Fruit fly (Drosophila melanogaster) whole organism, embryonic: Measurements from ENCODE around the gene CG7565.

Experiments
- Atf6 ChIP-seq: fragments of 200-800 bp; sonication (Bioruptor generic); IDR thresholded peaks from 2 replicates; pipeline ENCODE4 v1.3.6; 2022; ENCODE audit warnings: missing biosample characterization, missing genetic modification characterization
- CG10147 ChIP-seq: fragments of 200-800 bp; sonication (Bioruptor generic); optimal IDR thresholded peaks from 2 replicates; lab custom pipeline; 2019; ENCODE audit warnings: missing biosample characterization, mild to moderate bottlenecking, missing genetic modification characterization, moderate library complexity
- CG1024 ChIP-seq: fragments of 200-800 bp; sonication (Bioruptor generic); IDR thresholded peaks from 2 replicates; pipeline ENCODE4 v1.3.6; 2022; ENCODE audit warnings: missing biosample characterization, missing genetic modification characterization
- CG11398 ChIP-seq: fragments of 200-800 bp; sonication (Bioruptor generic); optimal IDR thresholded peaks from 2 replicates; lab custom pipeline; 2016; ENCODE audit warnings: missing biosample characterization, missing genetic modification characterization
- CG13424 ChIP-seq: fragments of 200-800 bp; sonication (Bioruptor generic); optimal IDR thresholded peaks from 2 replicates; lab custom pipeline; 2019; ENCODE audit warnings: missing biosample characterization, mild to moderate bottlenecking, missing genetic modification characterization, moderate library complexity
- CG13775 ChIP-seq: fragments of 200-800 bp; sonication (Bioruptor generic); optimal IDR thresholded peaks from 3 replicates; lab custom pipeline; 2017; ENCODE audit warnings: missing biosample characterization, mild to moderate bottlenecking, missing genetic modification characterization
- CG13894 ChIP-seq: fragments of 200-800 bp; sonication (Bioruptor generic); optimal IDR thresholded peaks from 3 replicates; lab custom pipeline; 2018; ENCODE audit warnings: missing biosample characterization, mild to moderate bottlenecking, missing genetic modification characterization, moderate library complexity
- CG15601 ChIP-seq: fragments of 200-800 bp; sonication (Bioruptor generic); optimal IDR thresholded peaks from 3 replicates; lab custom pipeline; 2019; ENCODE audit warnings: missing biosample characterization, mild to moderate bottlenecking, missing genetic modification characterization, moderate library complexity
- CG17802 ChIP-seq: fragments of 200-800 bp; sonication (Bioruptor generic); optimal IDR thresholded peaks from 2 replicates; lab custom pipeline; 2018; ENCODE audit warnings: missing biosample characterization, mild to moderate bottlenecking, missing genetic modification characterization, moderate library complexity
- CG32532 ChIP-seq: fragments of 200-800 bp; sonication (Bioruptor generic); IDR thresholded peaks from 2 replicates; pipeline ENCODE4 v1.3.6; 2022; ENCODE audit warnings: missing biosample characterization, missing genetic modification characterization
- CG34224 ChIP-seq: fragments of 200-800 bp; sonication (Bioruptor generic); IDR thresholded peaks from 3 replicates; pipeline ENCODE4 v1.3.6; 2022; ENCODE audit warnings: missing biosample characterization, missing genetic modification characterization; ENCODE audit not compliant: partially characterized antibody
- CG4282 ChIP-seq: fragments of 200-800 bp; sonication (Bioruptor generic); optimal IDR thresholded peaks from 2 replicates; lab custom pipeline; 2016; ENCODE audit warnings: missing biosample characterization, missing genetic modification characterization
- CG7839 ChIP-seq: fragments of 200-800 bp; sonication (Bioruptor generic); optimal IDR thresholded peaks from 3 replicates; lab custom pipeline; 2018; ENCODE audit warnings: missing biosample characterization, mild to moderate bottlenecking, missing genetic modification characterization, moderate library complexity
- CG9932 ChIP-seq: fragments of 200-800 bp; sonication (Bioruptor generic); IDR thresholded peaks from 2 replicates; pipeline ENCODE4 v1.3.6; 2022; ENCODE audit warnings: missing biosample characterization, missing genetic modification characterization
- Dref ChIP-seq: fragments of 200-800 bp; sonication (Bioruptor generic); IDR thresholded peaks from 2 replicates; pipeline ENCODE4 v1.3.6; 2022; ENCODE audit warnings: missing biosample characterization, missing genetic modification characterization
- GATAe ChIP-seq: fragments of 200-800 bp; sonication (Bioruptor generic); conservative IDR thresholded peaks from 2 replicates; pipeline ENCODE4 v1.3.6; 2022; ENCODE audit warnings: missing biosample characterization, missing genetic modification characterization
- H2.0 ChIP-seq: fragments of 200-800 bp; sonication (Bioruptor generic); IDR thresholded peaks from 2 replicates; pipeline ENCODE4 v1.3.6; 2022; ENCODE audit warnings: missing biosample characterization, missing genetic modification characterization
- HLHmδ ChIP-seq: fragments of 200-800 bp; sonication (Bioruptor generic); optimal IDR thresholded peaks from 2 replicates; lab custom pipeline; 2018; ENCODE audit warnings: missing biosample characterization, mild to moderate bottlenecking, missing genetic modification characterization, moderate library complexity
- Hr51 ChIP-seq, 2 experiments: fragments of 200-800 bp; sonication (Bioruptor generic); optimal IDR thresholded peaks; 2 replicates in 1 of 2; 3 replicates in 1 of 2; lab custom pipeline; 2016 to 2018; ENCODE audit warnings: missing biosample characterization in 2 of 2, missing genetic modification characterization in 2 of 2, mild to moderate bottlenecking in 1 of 2, moderate library complexity in 1 of 2
- Med ChIP-seq: fragments of 200-800 bp; sonication (Bioruptor generic); peaks from one replicate; lab custom pipeline; 2016; ENCODE audit warnings: missing biosample characterization, missing genetic modification characterization, mild to moderate bottlenecking, inconsistent platforms, moderate library complexity
- Mrtf ChIP-seq: fragments of 200-800 bp; sonication (Bioruptor generic); IDR thresholded peaks from 3 replicates; pipeline ENCODE4 v1.3.6; 2022; ENCODE audit warnings: missing biosample characterization, missing genetic modification characterization
- NFAT ChIP-seq: fragments of 200-800 bp; sonication (Bioruptor generic); IDR thresholded peaks from 2 replicates; pipeline ENCODE4 v1.3.6; 2022; ENCODE audit warnings: missing biosample characterization, missing genetic modification characterization
- NK7.1 ChIP-seq: fragments of 200-800 bp; sonication (Bioruptor generic); optimal IDR thresholded peaks from 3 replicates; lab custom pipeline; 2016; ENCODE audit warnings: missing biosample characterization, missing genetic modification characterization
- Optix ChIP-seq: fragments of 200-800 bp; sonication (Bioruptor generic); IDR thresholded peaks from 3 replicates; pipeline ENCODE4 v1.3.6; 2022; ENCODE audit warnings: missing biosample characterization, missing genetic modification characterization
- Ptx1 ChIP-seq: fragments of 200-800 bp; sonication (Bioruptor generic); IDR thresholded peaks from 2 replicates; pipeline ENCODE4 v1.3.6; 2022; ENCODE audit warnings: missing biosample characterization, missing genetic modification characterization
- Side ChIP-seq: fragments of 200-800 bp; sonication (Bioruptor generic); optimal IDR thresholded peaks from 2 replicates; lab custom pipeline; 2016; ENCODE audit warnings: missing biosample characterization, missing genetic modification characterization
- Sin3A ChIP-seq: fragments of >200 bp; optimal IDR thresholded peaks from 2 replicates; lab custom pipeline; 2018
- Sox100B ChIP-seq: fragments of 200-800 bp; sonication (Bioruptor generic); optimal IDR thresholded peaks from 3 replicates; lab custom pipeline; 2018; ENCODE audit warnings: missing biosample characterization, mild to moderate bottlenecking, missing genetic modification characterization
- Ssrp ChIP-seq: fragments of 200-800 bp; sonication (Bioruptor generic); optimal IDR thresholded peaks from 2 replicates; lab custom pipeline; 2018; ENCODE audit warnings: missing biosample characterization, mild to moderate bottlenecking, missing genetic modification characterization, moderate library complexity
- Stat92E ChIP-seq, 3 experiments: fragments of >200 bp in 2 of 3; fragments of 200-800 bp in 1 of 3; sonication (Bioruptor generic) in 1 of 3; optimal IDR thresholded peaks; 2 replicates each; lab custom pipeline; 2017 to 2019; ENCODE audit warnings: missing biosample characterization in 3 of 3, missing genetic modification characterization in 3 of 3, mild to moderate bottlenecking in 1 of 3, moderate library complexity in 1 of 3
- TFAM ChIP-seq: fragments of 200-800 bp; sonication (Bioruptor generic); optimal IDR thresholded peaks from 2 replicates; lab custom pipeline; 2017; ENCODE audit warnings: missing biosample characterization, missing genetic modification characterization, inconsistent platforms
- Usf ChIP-seq: fragments of 200-800 bp; sonication (Bioruptor generic); optimal IDR thresholded peaks from 2 replicates; lab custom pipeline; 2017; ENCODE audit warnings: missing genotype, missing biosample characterization, missing genetic modification characterization
- amos ChIP-seq: fragments of 200-800 bp; sonication (Bioruptor generic); IDR thresholded peaks from 2 replicates; pipeline ENCODE4 v1.3.6; 2022; ENCODE audit warnings: missing biosample characterization, missing genetic modification characterization; ENCODE audit not compliant: partially characterized antibody
- cad ChIP-seq: fragments of >200 bp; optimal IDR thresholded peaks from 2 replicates; lab custom pipeline; 2017; ENCODE audit warnings: missing biosample characterization, missing genetic modification characterization
- cas ChIP-seq: fragments of 200-800 bp; sonication (Bioruptor generic); IDR thresholded peaks from 2 replicates; pipeline ENCODE4 v1.3.6; 2022; ENCODE audit warnings: missing biosample characterization, missing genetic modification characterization
- caup ChIP-seq: fragments of 200-800 bp; sonication (Bioruptor generic); optimal IDR thresholded peaks from 3 replicates; lab custom pipeline; 2017; ENCODE audit warnings: missing biosample characterization, mild to moderate bottlenecking, missing genetic modification characterization, moderate library complexity; ENCODE audit not compliant: severe bottlenecking
- chm ChIP-seq: fragments of 200-800 bp; sonication (Bioruptor generic); IDR thresholded peaks from 2 replicates; pipeline ENCODE4 v1.3.6; 2022; ENCODE audit warnings: missing biosample characterization, missing genetic modification characterization
- crc ChIP-seq: fragments of 200-800 bp; sonication (Bioruptor generic); optimal IDR thresholded peaks from 2 replicates; lab custom pipeline; 2016; ENCODE audit warnings: missing biosample characterization, missing genetic modification characterization
- crp ChIP-seq, 2 experiments: fragments of 200-800 bp; sonication (Bioruptor generic); optimal IDR thresholded peaks; 2 replicates in 1 of 2; 3 replicates in 1 of 2; lab custom pipeline; 2017; ENCODE audit warnings: missing biosample characterization in 2 of 2, missing genetic modification characterization in 2 of 2, mild to moderate bottlenecking in 1 of 2, moderate library complexity in 1 of 2
- esg ChIP-seq: fragments of 200-800 bp; sonication (Bioruptor generic); conservative IDR thresholded peaks from 2 replicates; pipeline ENCODE4 v1.3.6; 2022; ENCODE audit warnings: missing biosample characterization, missing genetic modification characterization
- gcm2 ChIP-seq: fragments of 200-800 bp; sonication (Bioruptor generic); optimal IDR thresholded peaks from 2 replicates; lab custom pipeline; 2016; ENCODE audit warnings: missing biosample characterization, missing genetic modification characterization
- gt ChIP-seq: fragments of 200-800 bp; sonication (Bioruptor generic); IDR thresholded peaks from 2 replicates; pipeline ENCODE4 v1.3.6; 2022; ENCODE audit warnings: missing biosample characterization, missing genetic modification characterization
- hth ChIP-seq: fragments of >200 bp; optimal IDR thresholded peaks from 2 replicates; lab custom pipeline; 2017; ENCODE audit warnings: inconsistent platforms
- nau ChIP-seq: fragments of 200-800 bp; sonication (Bioruptor generic); optimal IDR thresholded peaks from 3 replicates; lab custom pipeline; 2017; ENCODE audit warnings: missing biosample characterization, mild to moderate bottlenecking, missing genetic modification characterization, missing genetic modification reagents
- peb ChIP-seq: fragments of 200-800 bp; sonication (Bioruptor generic); IDR thresholded peaks from 2 replicates; pipeline ENCODE4 v1.3.6; 2022; ENCODE audit warnings: missing biosample characterization, missing genetic modification characterization
- rib ChIP-seq: fragments of 200-800 bp; sonication (Bioruptor generic); IDR thresholded peaks from 2 replicates; pipeline ENCODE4 v1.3.6; 2022; ENCODE audit warnings: missing biosample characterization, missing genetic modification characterization
- sens ChIP-seq: fragments of 200-800 bp; sonication (Bioruptor generic); peaks from one replicate; lab custom pipeline; 2016; ENCODE audit warnings: missing biosample characterization, missing genetic modification characterization
- sim ChIP-seq: fragments of 200-800 bp; sonication (Bioruptor generic); IDR thresholded peaks from 2 replicates; pipeline ENCODE4 v1.3.6; 2022; ENCODE audit warnings: missing biosample characterization, missing genetic modification characterization
- tap ChIP-seq: fragments of 200-800 bp; optimal IDR thresholded peaks from 3 replicates; lab custom pipeline; 2019; ENCODE audit warnings: missing biosample characterization, mild to moderate bottlenecking, missing genetic modification characterization, moderate library complexity
- zen ChIP-seq: fragments of 200-800 bp; sonication (Bioruptor generic); optimal IDR thresholded peaks from 3 replicates; lab custom pipeline; 2018; ENCODE audit warnings: missing biosample characterization, mild to moderate bottlenecking, missing genetic modification characterization, moderate library complexity

Gene CG7565

dm6 chr3L:8065575-8066410 is 25.8 kb downstream of the CG7565 start (continued):
- peak; percentile 57 for TF ChIP-seq sens (GFP tag; lab: Kevin White, UChicago)
- TF ChIP-seq crc (GFP tag; lab: Kevin White, UChicago): no peak
- no peak for TF ChIP-seq peb (GFP tag; lab: Robert Waterston, UW)
- peak; percentile 2 for TF ChIP-seq tap
- TF ChIP-seq CG4282 (GFP tag; lab: Kevin White, UChicago): no peak
- peak; percentile 4 for TF ChIP-seq CG13424 (tag; lab: Kevin White, UChicago)
- peak; percentile 9 for TF ChIP-seq CG7839 (tag; lab: Kevin White, UChicago)
- no peak for TF ChIP-seq nau
- no peak for TF ChIP-seq CG13894
- no peak for TF ChIP-seq CG10147 (GFP tag; lab: Kevin White, UChicago)
- no peak for TF ChIP-seq Mrtf (GFP tag; lab: Robert Waterston, UW)
- TF ChIP-seq Ssrp: no peak
- TF ChIP-seq TFAM (GFP tag; lab: Kevin White, UChicago): no peak
- TF ChIP-seq NK7.1: no peak
- no peak for TF ChIP-seq H2.0 (GFP tag; lab: Robert Waterston, UW)
- peak; percentile 17 for TF ChIP-seq zen (tag; lab: Kevin White, UChicago)
- TF ChIP-seq Stat92E (GFP tag; optimal IDR thresholded peaks at IDR 0.05; lab: Kevin White, UChicago): peak in 1 of 3 experiments; percentile 72
- TF ChIP-seq GATAe (GFP tag; lab: Robert Waterston, UW): no peak
- TF ChIP-seq CG1024 (GFP tag; lab: Robert Waterston, UW): no peak
- peak; percentile 16 for TF ChIP-seq Sox100B (GFP tag; lab: Kevin White, UChicago)
- no peak for TF ChIP-seq Sin3A (lab: Kevin White, UChicago)
- no peak for TF ChIP-seq CG11398 (GFP tag; lab: Kevin White, UChicago)
- TF ChIP-seq CG9932 (GFP tag; lab: Robert Waterston, UW): no peak
- TF ChIP-seq crp (GFP tag; optimal IDR thresholded peaks at IDR 0.05; lab: Kevin White, UChicago): no peak
- peak; percentile 40 for TF ChIP-seq HLHmδ
- no peak for TF ChIP-seq gcm2 (GFP tag; lab: Kevin White, UChicago)
- TF ChIP-seq Dref (GFP tag; lab: Robert Waterston, UW): no peak
- TF ChIP-seq Hr51 (GFP tag; optimal IDR thresholded peaks at IDR 0.05; lab: Kevin White, UChicago): peak in 1 of 2 experiments; percentile 13
- TF ChIP-seq hth (lab: Kevin White, UChicago): no peak
- no peak for TF ChIP-seq gt (GFP tag; lab: Robert Waterston, UW)
- no peak for TF ChIP-seq Usf (GFP tag; lab: Kevin White, UChicago)
- TF ChIP-seq CG17802 (tag; lab: Kevin White, UChicago): no peak
- TF ChIP-seq NFAT: no peak
- no peak for TF ChIP-seq rib (GFP tag; lab: Robert Waterston, UW)
- no peak for TF ChIP-seq caup (GFP tag; lab: Kevin White, UChicago)
- no peak for TF ChIP-seq Ptx1 (GFP tag; lab: Robert Waterston, UW)
- TF ChIP-seq Optix (GFP tag; lab: Robert Waterston, UW): no peak
- peak; percentile 89 for TF ChIP-seq amos
- no peak; the same call in 1 of the 2 replicates for TF ChIP-seq chm
- TF ChIP-seq Side (GFP tag; lab: Kevin White, UChicago): no peak
- TF ChIP-seq Atf6 (GFP tag; lab: Robert Waterston, UW): no peak
- no peak for TF ChIP-seq esg (GFP tag; lab: Robert Waterston, UW)
- TF ChIP-seq cad (GFP tag; lab: Kevin White, UChicago): no peak
- no peak for TF ChIP-seq cas (GFP tag; lab: Robert Waterston, UW)
- peak; percentile 16 for TF ChIP-seq CG15601
- TF ChIP-seq CG13775 (GFP tag; lab: Kevin White, UChicago): no peak
- peak; percentile 56; the same call in 2 of the 3 replicates for TF ChIP-seq CG34224 (GFP tag; lab: Robert Waterston, UW)
- peak; percentile 25 for TF ChIP-seq Med (GFP tag; lab: Kevin White, UChicago)
- TF ChIP-seq sim (GFP tag; lab: Robert Waterston, UW): no peak
- TF ChIP-seq CG32532: no peak; the same call in 1 of the 2 replicates
